Fruit fly (Drosophila melanogaster) whole organism: Measurements from ENCODE around the gene ND-B17.2.

Experiments used
- CG8478 ChIP-seq: fragments of >200 bp; optimal IDR thresholded peaks from 2 replicates; lab custom pipeline; 2018; ENCODE audit warnings: inconsistent platforms
- psq ChIP-seq: fragments of >200 bp; optimal IDR thresholded peaks from 2 replicates; lab custom pipeline; 2017
- usp ChIP-seq: fragments of >200 bp; optimal IDR thresholded peaks from 2 replicates; lab custom pipeline; 2017; ENCODE audit warnings: missing biosample characterization, missing genetic modification characterization, mixed read lengths

DNA sequence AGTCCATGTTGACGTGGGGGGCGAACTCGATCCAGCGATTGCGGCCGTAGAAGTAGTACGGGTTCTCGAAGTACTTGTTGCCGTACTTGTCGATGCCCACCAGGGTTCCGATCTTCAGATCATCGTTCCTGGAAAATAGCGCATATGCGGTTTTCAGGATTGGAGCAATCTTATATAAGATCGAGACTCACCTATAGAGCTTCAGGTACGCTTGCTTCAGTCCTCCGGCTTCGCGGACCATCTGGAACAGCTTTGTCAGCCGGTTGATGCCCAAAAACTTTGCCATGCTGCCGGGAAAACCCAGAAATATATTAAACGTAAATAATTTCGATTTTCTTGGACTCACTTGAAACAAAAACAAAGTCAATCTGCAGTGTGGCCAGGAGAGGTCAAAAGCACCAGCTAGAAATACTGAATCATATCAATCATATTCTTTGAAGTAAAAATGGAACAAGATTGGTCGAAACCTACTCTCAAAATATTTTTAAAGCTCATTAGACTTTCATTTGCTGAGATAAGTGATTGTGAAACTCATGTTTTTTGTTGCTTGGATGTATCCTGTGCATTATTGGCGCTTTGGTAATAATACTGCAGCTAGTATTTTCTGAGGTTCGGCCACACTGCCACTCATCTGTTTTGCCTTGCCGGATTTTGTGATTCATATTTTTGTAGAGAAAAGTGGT, at the start of gene ND-B17.2, which contains the start of gene Arpc5:
- TF ChIP-seq usp (no peak), CG8478 (lab: Kevin White, UChicago) (no peak), psq (no peak)
